Worm (Caenorhabditis elegans) whole organism, late embryonic: ENCODE results near the gene vps-53.

ENCODE experiments used
- C08G9.2 ChIP-seq: sonication (generic microtip); optimal IDR thresholded peaks from 2 replicates; lab custom pipeline; 2016; ENCODE audit warnings: mild to moderate bottlenecking, missing genetic modification characterization, moderate library complexity, missing compliant biosample characterization
- T23F11.4 ChIP-seq: fragments of 200-800 bp; sonication (Bioruptor generic); optimal IDR thresholded peaks from 2 replicates; lab custom pipeline; 2018; ENCODE audit warnings: mild to moderate bottlenecking, missing genetic modification characterization, missing compliant biosample characterization
- ahr-1 ChIP-seq: sonication (generic microtip); optimal IDR thresholded peaks from 2 replicates; lab custom pipeline; 2016; ENCODE audit warnings: missing genetic modification characterization, missing compliant biosample characterization
- ceh-2 ChIP-seq: sonication (generic microtip); optimal IDR thresholded peaks from 2 replicates; lab custom pipeline; 2016; ENCODE audit warnings: missing genotype, missing genetic modification characterization, missing compliant biosample characterization
- ceh-22 ChIP-seq: sonication (generic microtip); optimal IDR thresholded peaks from 2 replicates; lab custom pipeline; 2017; ENCODE audit warnings: missing biosample characterization, missing genetic modification characterization
- ceh-24 ChIP-seq: sonication (generic microtip); optimal IDR thresholded peaks from 2 replicates; lab custom pipeline; 2016; ENCODE audit warnings: mild to moderate bottlenecking, missing genetic modification characterization, missing compliant biosample characterization
- ceh-30 ChIP-seq: fragments of 150-350 bp; optimal IDR thresholded peaks from 2 replicates; lab custom pipeline; 2014; ENCODE audit warnings: missing biosample characterization, missing genetic modification characterization
- ceh-31 ChIP-seq: sonication (generic microtip); optimal IDR thresholded peaks from 2 replicates; lab custom pipeline; 2016; ENCODE audit warnings: missing genetic modification characterization, missing compliant biosample characterization
- ceh-45 ChIP-seq: fragments of 200-800 bp; sonication (Bioruptor generic); IDR thresholded peaks from 2 replicates; pipeline ENCODE4 v1.3.6; 2022; ENCODE audit warnings: missing genetic modification reagents, missing genetic modification characterization, missing compliant biosample characterization
- ceh-48 ChIP-seq: sonication (generic microtip); optimal IDR thresholded peaks from 2 replicates; lab custom pipeline; 2016; ENCODE audit warnings: missing genetic modification characterization, inconsistent platforms, missing compliant biosample characterization
- che-1 ChIP-seq: sonication (generic microtip); optimal IDR thresholded peaks from 2 replicates; lab custom pipeline; 2016; ENCODE audit warnings: mild to moderate bottlenecking, missing genetic modification characterization, missing compliant biosample characterization
- dve-1 ChIP-seq: sonication (generic microtip); optimal IDR thresholded peaks from 2 replicates; lab custom pipeline; 2017; ENCODE audit warnings: antibody characterized with exemption, mild to moderate bottlenecking, missing genetic modification characterization, missing compliant biosample characterization
- eyg-1 ChIP-seq: sonication (generic microtip); optimal IDR thresholded peaks from 2 replicates; lab custom pipeline; 2016; ENCODE audit warnings: missing genotype, missing genetic modification characterization, missing compliant biosample characterization
- fkh-10 ChIP-seq: fragments of 150-350 bp; optimal IDR thresholded peaks from 2 replicates; lab custom pipeline; 2014; ENCODE audit warnings: missing biosample characterization, missing genetic modification reagents, missing genetic modification characterization
- fkh-6 ChIP-seq: sonication (generic microtip); optimal IDR thresholded peaks from 2 replicates; lab custom pipeline; 2016; ENCODE audit warnings: missing genetic modification characterization, missing compliant biosample characterization
- gmeb-2 ChIP-seq: sonication (generic microtip); optimal IDR thresholded peaks from 2 replicates; lab custom pipeline; 2016; ENCODE audit warnings: missing genetic modification characterization, inconsistent platforms, missing compliant biosample characterization
- hlh-13 ChIP-seq: fragments of 200-800 bp; sonication (Bioruptor generic); optimal IDR thresholded peaks from 2 replicates; lab custom pipeline; 2018; ENCODE audit warnings: mild to moderate bottlenecking, missing genetic modification characterization, missing compliant biosample characterization
- hlh-15 ChIP-seq: sonication (generic microtip); optimal IDR thresholded peaks from 2 replicates; lab custom pipeline; 2016; ENCODE audit warnings: missing genetic modification characterization, missing compliant biosample characterization
- hlh-30 ChIP-seq: sonication (generic microtip); optimal IDR thresholded peaks from 2 replicates; lab custom pipeline; 2017; ENCODE audit warnings: antibody characterized with exemption, missing genetic modification characterization, missing compliant biosample characterization; ENCODE audit not compliant: insufficient read depth
- hlh-8 ChIP-seq: sonication (generic microtip); optimal IDR thresholded peaks from 2 replicates; lab custom pipeline; 2016; ENCODE audit warnings: missing genotype, missing genetic modification characterization, missing compliant biosample characterization
- lim-6 ChIP-seq: sonication (generic microtip); optimal IDR thresholded peaks from 2 replicates; lab custom pipeline; 2016; ENCODE audit warnings: missing genetic modification characterization, missing compliant biosample characterization
- lin-11 ChIP-seq: fragments of 200-800 bp; sonication (Bioruptor generic); optimal IDR thresholded peaks from 2 replicates; lab custom pipeline; 2018; ENCODE audit warnings: mild to moderate bottlenecking, missing genetic modification characterization, missing compliant biosample characterization
- madf-2 ChIP-seq: sonication (generic microtip); optimal IDR thresholded peaks from 2 replicates; lab custom pipeline; 2017; ENCODE audit warnings: missing genetic modification characterization, missing compliant biosample characterization
- nfya-1 ChIP-seq: sonication (generic microtip); optimal IDR thresholded peaks from 2 replicates; lab custom pipeline; 2017; ENCODE audit warnings: missing genetic modification characterization, mild to moderate bottlenecking, missing compliant biosample characterization, antibody characterized with exemption, moderate library complexity
- nhr-11 ChIP-seq: fragments of 150-350 bp; optimal IDR thresholded peaks from 2 replicates; lab custom pipeline; 2014; ENCODE audit warnings: missing biosample characterization, missing genetic modification characterization
- nhr-232 ChIP-seq: sonication (generic microtip); optimal IDR thresholded peaks from 2 replicates; lab custom pipeline; 2016; ENCODE audit warnings: missing genetic modification characterization, missing compliant biosample characterization
- npax-4 ChIP-seq: sonication (generic microtip); optimal IDR thresholded peaks from 2 replicates; lab custom pipeline; 2016; ENCODE audit warnings: missing genetic modification characterization, missing compliant biosample characterization
- pag-3 ChIP-seq: sonication (generic microtip); optimal IDR thresholded peaks from 2 replicates; lab custom pipeline; 2016; ENCODE audit warnings: missing compliant biosample characterization, missing genetic modification characterization, borderline replicate concordance
- pat-9 ChIP-seq: fragments of 200-800 bp; sonication (Bioruptor generic); optimal IDR thresholded peaks from 2 replicates; lab custom pipeline; 2018; ENCODE audit warnings: mild to moderate bottlenecking, missing genetic modification characterization, moderate library complexity, missing compliant biosample characterization
- pax-1 ChIP-seq: fragments of 150-350 bp; optimal IDR thresholded peaks from 2 replicates; lab custom pipeline; 2014; ENCODE audit warnings: missing biosample characterization, missing genetic modification characterization
- pha-4 ChIP-seq: fragments of 150-350 bp; optimal IDR thresholded peaks from 2 replicates; lab custom pipeline; 2018; ENCODE audit warnings: missing biosample characterization, missing genetic modification reagents, missing genetic modification characterization
- ref-2 ChIP-seq: sonication (generic microtip); optimal IDR thresholded peaks from 2 replicates; lab custom pipeline; 2016; ENCODE audit warnings: missing genetic modification characterization, missing compliant biosample characterization
- sdc-2 ChIP-seq: sonication (generic microtip); optimal IDR thresholded peaks from 2 replicates; lab custom pipeline; 2016; ENCODE audit warnings: missing genotype, missing genetic modification characterization, missing compliant biosample characterization
- sox-4 ChIP-seq: sonication (generic microtip); optimal IDR thresholded peaks from 2 replicates; lab custom pipeline; 2017; ENCODE audit warnings: mild to moderate bottlenecking, missing genetic modification characterization, inconsistent platforms, missing compliant biosample characterization
- unc-3 ChIP-seq, 2 experiments: fragments of 200-800 bp in 1 of 2; sonication (Bioruptor generic) in 1 of 2; sonication (generic microtip) in 1 of 2; conservative IDR thresholded peaks in 1 of 2; optimal IDR thresholded peaks in 1 of 2; 2 replicates each; pipeline versions ENCODE4 v1.3.6 to Lab custom; 2016 to 2022; ENCODE audit warnings: missing compliant biosample characterization in 2 of 2, missing genetic modification characterization in 2 of 2, missing genetic modification reagents in 1 of 2
- unc-86 ChIP-seq: sonication (generic microtip); optimal IDR thresholded peaks from 2 replicates; lab custom pipeline; 2016; ENCODE audit warnings: missing genetic modification characterization, missing compliant biosample characterization
- zip-5 ChIP-seq: sonication (generic microtip); optimal IDR thresholded peaks from 2 replicates; lab custom pipeline; 2016; ENCODE audit warnings: missing genetic modification characterization, missing compliant biosample characterization

The vps-53 gene

DNA sequence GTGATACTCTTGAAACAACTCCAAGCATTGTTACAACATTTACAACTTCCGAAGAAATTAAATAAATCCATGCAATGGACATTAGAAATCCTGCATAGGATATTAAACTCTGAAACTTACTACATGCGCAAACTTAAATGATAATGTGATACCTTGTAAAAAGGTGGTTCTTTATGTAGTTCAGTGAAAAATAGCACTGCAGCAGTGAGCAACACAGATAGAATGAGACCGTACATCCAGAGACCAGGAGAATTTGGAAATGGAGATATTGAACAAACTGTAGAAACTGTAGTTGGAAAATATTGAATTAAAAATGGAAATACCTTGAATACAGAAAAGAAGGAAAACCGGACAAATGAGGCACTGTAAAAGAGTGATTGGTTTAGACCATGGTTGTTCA, 46.2 kb downstream of the vps-53 start:
- TF ChIP-seq lin-11 (no peak), pag-3 (tag; lab: Kevin White, UChicago) (no peak), sox-4 (tag; lab: Kevin White, UChicago) (no peak), fkh-10 (GFP tag; lab: Kevin White, UChicago) (no peak), nhr-11 (tag; lab: Kevin White, UChicago) (no peak), lim-6 (tag; lab: Kevin White, UChicago) (no peak), npax-4 (no peak), ceh-30 (no peak), hlh-8 (tag; lab: Kevin White, UChicago) (no peak), che-1 (tag; lab: Kevin White, UChicago) (no peak), hlh-15 (tag; lab: Kevin White, UChicago) (no peak), unc-86 (tag; lab: Kevin White, UChicago) (no peak), zip-5 (tag; lab: Kevin White, UChicago) (no peak), ceh-31 (no peak)

DNA sequence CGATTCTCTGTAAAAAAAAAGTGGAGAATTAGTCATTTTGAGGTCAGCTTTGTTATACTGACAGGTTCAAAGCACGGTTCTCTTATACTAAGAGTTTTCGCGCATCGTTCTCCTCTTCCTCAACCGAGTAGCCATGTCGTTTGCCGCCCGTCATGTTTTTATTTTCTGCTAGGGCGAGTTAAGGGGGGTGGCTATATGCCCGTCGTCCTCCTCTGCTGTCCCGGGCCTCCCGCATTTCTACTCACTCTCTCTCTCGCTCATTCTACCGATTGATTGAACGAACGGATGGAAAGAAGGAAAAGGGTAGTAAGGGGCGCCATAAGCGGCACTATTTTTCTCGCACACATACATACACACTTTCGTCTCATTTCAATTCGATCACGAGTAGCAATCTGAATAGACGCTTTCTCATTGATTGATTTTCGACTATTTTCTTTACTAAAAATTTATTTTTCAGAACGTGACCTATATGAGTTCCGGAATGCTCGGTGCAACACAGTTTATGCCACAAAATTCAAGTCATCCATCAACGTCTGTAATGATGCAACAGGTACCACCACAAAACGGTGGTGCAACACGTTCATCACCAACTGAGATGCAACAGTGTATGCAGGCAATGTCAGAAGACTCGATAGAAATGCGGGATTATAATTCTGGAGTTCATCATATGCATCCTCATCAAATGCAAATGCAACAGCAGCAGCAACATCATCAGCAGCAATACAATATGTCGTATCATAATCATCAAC, 52.0 kb downstream of the vps-53 start:
- TF ChIP-seq unc-3 (GFP tag; conservative IDR thresholded peaks at IDR 0.05; lab: Robert Waterston, UW): no peak
- no peak for TF ChIP-seq unc-3 (tag; optimal IDR thresholded peaks at IDR 0.05; lab: Kevin White, UChicago)
- TF ChIP-seq hlh-8 (tag; lab: Kevin White, UChicago): no peak
- TF ChIP-seq nfya-1 (tag; lab: Kevin White, UChicago): peak; percentile 15
- no peak for TF ChIP-seq madf-2 (tag; lab: Kevin White, UChicago)
- TF ChIP-seq eyg-1: no peak
- peak; percentile 37 for TF ChIP-seq nhr-232 (tag; lab: Kevin White, UChicago)
- TF ChIP-seq sdc-2: peak; percentile 8
- peak; percentile 4 for TF ChIP-seq fkh-6
- TF ChIP-seq fkh-10 (GFP tag; lab: Kevin White, UChicago): no peak
- TF ChIP-seq T23F11.4 (GFP tag; lab: Kevin White, UChicago): no peak
- TF ChIP-seq ceh-24 (tag; lab: Kevin White, UChicago): no peak
- no peak for TF ChIP-seq ceh-45
- no peak for TF ChIP-seq sox-4 (tag; lab: Kevin White, UChicago)
- TF ChIP-seq ceh-48 (tag; lab: Kevin White, UChicago): no peak
- TF ChIP-seq ref-2: no peak
- TF ChIP-seq hlh-30 (tag; lab: Kevin White, UChicago): no peak
- TF ChIP-seq ceh-2 (tag; lab: Kevin White, UChicago): no peak
- TF ChIP-seq dve-1 (tag; lab: Kevin White, UChicago): no peak
- no peak for TF ChIP-seq pat-9 (tag; lab: Kevin White, UChicago)
- TF ChIP-seq pag-3 (tag; lab: Kevin White, UChicago): no peak
- TF ChIP-seq gmeb-2: no peak
- no peak for TF ChIP-seq ceh-30
- TF ChIP-seq ahr-1: no peak
- peak; percentile 13 for TF ChIP-seq C08G9.2 (tag; lab: Kevin White, UChicago)
- TF ChIP-seq unc-86 (tag; lab: Kevin White, UChicago): no peak

DNA sequence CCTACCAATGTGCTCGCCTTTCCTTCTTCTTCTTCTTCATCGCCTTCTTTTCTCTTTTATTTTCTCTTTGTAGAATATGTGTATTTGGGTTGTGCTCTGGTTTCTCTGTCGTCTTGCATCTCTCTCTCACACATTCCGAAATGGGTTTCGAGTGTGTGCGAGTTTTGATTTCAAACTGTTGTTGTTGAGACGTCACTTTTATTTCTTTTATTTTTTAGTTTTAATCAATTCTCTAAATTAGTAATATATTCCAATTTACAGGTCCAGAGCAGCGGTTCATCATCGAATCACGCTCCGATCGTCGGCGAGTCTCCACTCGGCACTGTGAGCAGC, 52.7 kb downstream of the vps-53 start:
- TF ChIP-seq hlh-13 (GFP tag; lab: Kevin White, UChicago) (no peak), pax-1 (tag; lab: Kevin White, UChicago) (no peak), ceh-30 (no peak), ceh-22 (tag; lab: Kevin White, UChicago) (no peak), ahr-1 (no peak), sox-4 (tag; lab: Kevin White, UChicago) (no peak), nfya-1 (tag; lab: Kevin White, UChicago) (peak; percentile 2), pha-4 (tag; lab: Kevin White, UChicago) (no peak)
